Fruit fly (Drosophila melanogaster) whole organism, embryonic: ENCODE measurements around the gene CG42674.

Experiments
- Atf-2 ChIP-seq: fragments of 200-800 bp; sonication (Bioruptor generic); optimal IDR thresholded peaks from 2 replicates; lab custom pipeline; 2016; ENCODE audit warnings: missing biosample characterization, missing genetic modification characterization
- CG10321 ChIP-seq: fragments of 200-800 bp; sonication (Bioruptor generic); IDR thresholded peaks from 2 replicates; pipeline ENCODE4 v1.3.6; 2022; ENCODE audit warnings: missing biosample characterization, missing genetic modification characterization
- CG10543 ChIP-seq: fragments of 200-800 bp; sonication (Bioruptor generic); optimal IDR thresholded peaks from 3 replicates; lab custom pipeline; 2017; ENCODE audit warnings: missing biosample characterization, mild to moderate bottlenecking, missing genetic modification characterization, moderate library complexity
- CG10959 ChIP-seq: fragments of 200-800 bp; sonication (Bioruptor generic); IDR thresholded peaks from 2 replicates; pipeline ENCODE4 v1.3.6; 2022; ENCODE audit warnings: missing biosample characterization, missing genetic modification characterization
- CG10979 ChIP-seq: fragments of 200-800 bp; sonication (Bioruptor generic); optimal IDR thresholded peaks from 2 replicates; lab custom pipeline; 2018; ENCODE audit warnings: missing biosample characterization, mild to moderate bottlenecking, missing genetic modification characterization, moderate library complexity
- CG12104 ChIP-seq: fragments of 200-800 bp; sonication (Bioruptor generic); optimal IDR thresholded peaks from 3 replicates; lab custom pipeline; 2016; ENCODE audit warnings: missing biosample characterization, missing genetic modification characterization
- CG12659 ChIP-seq: fragments of 200-800 bp; sonication (Bioruptor generic); optimal IDR thresholded peaks from 3 replicates; lab custom pipeline; 2017; ENCODE audit warnings: mild to moderate bottlenecking, missing biosample characterization, missing genetic modification reagents, missing genetic modification characterization
- CG12744 ChIP-seq: fragments of 200-800 bp; sonication (Bioruptor generic); optimal IDR thresholded peaks from 2 replicates; lab custom pipeline; 2016; ENCODE audit warnings: missing biosample characterization, missing genetic modification characterization
- CG12769 ChIP-seq: fragments of 200-800 bp; sonication (Bioruptor generic); optimal IDR thresholded peaks from 2 replicates; lab custom pipeline; 2019; ENCODE audit warnings: missing biosample characterization, mild to moderate bottlenecking, missing genetic modification characterization, moderate library complexity
- CG13296 ChIP-seq: fragments of 200-800 bp; sonication (Bioruptor generic); optimal IDR thresholded peaks from 3 replicates; lab custom pipeline; 2018; ENCODE audit warnings: missing biosample characterization, mild to moderate bottlenecking, missing genetic modification characterization
- CG13775 ChIP-seq: fragments of 200-800 bp; sonication (Bioruptor generic); optimal IDR thresholded peaks from 3 replicates; lab custom pipeline; 2017; ENCODE audit warnings: missing biosample characterization, mild to moderate bottlenecking, missing genetic modification characterization
- CG15011 ChIP-seq: fragments of 200-800 bp; sonication (Bioruptor generic); optimal IDR thresholded peaks from 3 replicates; lab custom pipeline; 2018; ENCODE audit warnings: missing biosample characterization, mild to moderate bottlenecking, missing genetic modification characterization
- CG1529 ChIP-seq: fragments of 200-800 bp; sonication (Bioruptor generic); optimal IDR thresholded peaks from 3 replicates; lab custom pipeline; 2018; ENCODE audit warnings: missing biosample characterization, missing genetic modification characterization
- CG1647 ChIP-seq: fragments of 200-800 bp; sonication (Bioruptor generic); optimal IDR thresholded peaks from 3 replicates; lab custom pipeline; 2016; ENCODE audit warnings: missing biosample characterization, missing genetic modification characterization
- CG18476 ChIP-seq: fragments of 200-800 bp; sonication (Bioruptor generic); optimal IDR thresholded peaks from 2 replicates; lab custom pipeline; 2016; ENCODE audit warnings: missing biosample characterization, mild to moderate bottlenecking, missing genetic modification characterization
- CG31388 ChIP-seq: fragments of 200-800 bp; sonication (Bioruptor generic); optimal IDR thresholded peaks from 2 replicates; lab custom pipeline; 2016; ENCODE audit warnings: missing biosample characterization, missing genetic modification characterization
- CG33213 ChIP-seq: fragments of 200-800 bp; sonication (Bioruptor generic); optimal IDR thresholded peaks from 3 replicates; lab custom pipeline; 2016; ENCODE audit warnings: missing biosample characterization, missing genetic modification characterization
- CG34422 ChIP-seq: fragments of 200-800 bp; sonication (Bioruptor generic); IDR thresholded peaks from 3 replicates; pipeline ENCODE4 v1.3.6; 2022; ENCODE audit warnings: missing biosample characterization, missing genetic modification characterization
- CG4360 ChIP-seq: fragments of 200-800 bp; sonication (Bioruptor generic); IDR thresholded peaks from 2 replicates; pipeline ENCODE4 v1.3.6; 2022; ENCODE audit warnings: missing biosample characterization, missing genetic modification characterization
- CG4707 ChIP-seq: fragments of 200-800 bp; sonication (Bioruptor generic); optimal IDR thresholded peaks from 2 replicates; lab custom pipeline; 2018; ENCODE audit warnings: missing biosample characterization, mild to moderate bottlenecking, missing genetic modification characterization, moderate library complexity
- CG5953 ChIP-seq: fragments of 200-800 bp; sonication (Bioruptor generic); IDR thresholded peaks from 2 replicates; pipeline ENCODE4 v1.3.6; 2022; ENCODE audit warnings: missing biosample characterization, missing genetic modification characterization
- Dek ChIP-seq: fragments of 200-800 bp; sonication (Bioruptor generic); optimal IDR thresholded peaks from 3 replicates; lab custom pipeline; 2019; ENCODE audit warnings: missing biosample characterization, mild to moderate bottlenecking, missing genetic modification characterization, moderate library complexity
- Dip2 ChIP-seq: fragments of 200-800 bp; sonication (Bioruptor generic); IDR thresholded peaks from 2 replicates; pipeline ENCODE4 v1.3.6; 2022; ENCODE audit warnings: missing biosample characterization, missing genetic modification characterization
- Hmx ChIP-seq: fragments of 200-800 bp; sonication (Bioruptor generic); optimal IDR thresholded peaks from 2 replicates; lab custom pipeline; 2016; ENCODE audit warnings: missing biosample characterization, missing genetic modification characterization
- Hr78 ChIP-seq, 2 experiments: fragments of 200-800 bp in 1 of 2; fragments of >200 bp in 1 of 2; sonication (Bioruptor generic) in 1 of 2; optimal IDR thresholded peaks; 2 replicates each; lab custom pipeline; 2017 to 2019; ENCODE audit warnings: missing biosample characterization in 2 of 2, missing genetic modification characterization in 2 of 2, mild to moderate bottlenecking in 1 of 2, moderate library complexity in 1 of 2
- Myb ChIP-seq: fragments of 200-800 bp; sonication (Bioruptor generic); optimal IDR thresholded peaks from 2 replicates; lab custom pipeline; 2016; ENCODE audit warnings: missing biosample characterization, missing genetic modification characterization
- Oaz ChIP-seq: fragments of 200-800 bp; sonication (Bioruptor generic); IDR thresholded peaks from 2 replicates; pipeline ENCODE4 v1.3.6; 2022; ENCODE audit warnings: missing biosample characterization, missing genetic modification characterization
- Sry-β ChIP-seq: fragments of 200-800 bp; sonication (Bioruptor generic); optimal IDR thresholded peaks from 2 replicates; lab custom pipeline; 2018; ENCODE audit warnings: missing biosample characterization, mild to moderate bottlenecking, missing genetic modification characterization, moderate library complexity
- Vsx1 ChIP-seq: fragments of 200-800 bp; sonication (Bioruptor generic); optimal IDR thresholded peaks from 2 replicates; lab custom pipeline; 2017; ENCODE audit warnings: missing biosample characterization, mild to moderate bottlenecking, missing genetic modification characterization, missing genetic modification reagents
- Xbp1 ChIP-seq: fragments of 200-800 bp; sonication (Bioruptor generic); optimal IDR thresholded peaks from 3 replicates; lab custom pipeline; 2016; ENCODE audit warnings: missing biosample characterization, mild to moderate bottlenecking, missing genetic modification characterization
- abd-A ChIP-seq: fragments of 200-800 bp; sonication (Bioruptor generic); optimal IDR thresholded peaks from 3 replicates; lab custom pipeline; 2019; ENCODE audit warnings: missing biosample characterization, mild to moderate bottlenecking, missing genetic modification characterization, moderate library complexity
- btn ChIP-seq: fragments of 200-800 bp; sonication (Bioruptor generic); optimal IDR thresholded peaks from 2 replicates; lab custom pipeline; 2016; ENCODE audit warnings: missing biosample characterization, missing genetic modification characterization
- dan ChIP-seq: fragments of 200-800 bp; sonication (Bioruptor generic); IDR thresholded peaks from 2 replicates; pipeline ENCODE4 v1.3.6; 2022; ENCODE audit warnings: missing biosample characterization, missing genetic modification characterization
- dysf ChIP-seq: fragments of 200-800 bp; sonication (Bioruptor generic); IDR thresholded peaks from 3 replicates; pipeline ENCODE4 v1.3.6; 2022; ENCODE audit warnings: missing biosample characterization, missing genetic modification characterization
- exex ChIP-seq: fragments of 200-800 bp; sonication (Bioruptor generic); optimal IDR thresholded peaks from 4 replicates; lab custom pipeline; 2018; ENCODE audit warnings: missing biosample characterization, mild to moderate bottlenecking, missing genetic modification characterization, moderate library complexity
- grn ChIP-seq: fragments of 200-800 bp; sonication (Bioruptor generic); optimal IDR thresholded peaks from 3 replicates; lab custom pipeline; 2017; ENCODE audit warnings: missing biosample characterization, missing genetic modification characterization
- hkb ChIP-seq, 2 experiments: fragments of 200-800 bp in 1 of 2; fragments of >200 bp in 1 of 2; sonication (Bioruptor generic) in 1 of 2; IDR thresholded peaks in 1 of 2; optimal IDR thresholded peaks in 1 of 2; 2 replicates each; pipeline versions ENCODE4 v1.3.6 to Lab custom; 2017 to 2022; ENCODE audit warnings: missing biosample characterization in 1 of 2, missing genetic modification characterization in 1 of 2
- knrl ChIP-seq: fragments of 200-800 bp; sonication (Bioruptor generic); IDR thresholded peaks from 3 replicates; pipeline ENCODE4 v1.3.6; 2022; ENCODE audit warnings: missing biosample characterization, missing genetic modification characterization; ENCODE audit not compliant: partially characterized antibody
- lab ChIP-seq: fragments of 200-800 bp; sonication (Bioruptor generic); optimal IDR thresholded peaks from 3 replicates; lab custom pipeline; 2017; ENCODE audit warnings: missing biosample characterization, missing genetic modification characterization, mild to moderate bottlenecking, moderate library complexity, missing genetic modification reagents
- lola ChIP-seq, 3 experiments: fragments of >200 bp in 2 of 3; fragments of 200-800 bp in 1 of 3; sonication (Bioruptor generic) in 1 of 3; optimal IDR thresholded peaks; 2 replicates each; lab custom pipeline; 2017 to 2019; ENCODE audit warnings: missing biosample characterization in 3 of 3, missing genetic modification characterization in 3 of 3, mild to moderate bottlenecking in 1 of 3, moderate library complexity in 1 of 3
- p53 ChIP-seq: fragments of 200-800 bp; sonication (Bioruptor generic); optimal IDR thresholded peaks from 2 replicates; lab custom pipeline; 2016; ENCODE audit warnings: missing biosample characterization, missing genetic modification characterization
- phol ChIP-seq: fragments of 200-800 bp; sonication (Bioruptor generic); optimal IDR thresholded peaks from 3 replicates; lab custom pipeline; 2018; ENCODE audit warnings: missing biosample characterization, mild to moderate bottlenecking, missing genetic modification characterization, moderate library complexity
- prd ChIP-seq, 3 experiments: fragments of >200 bp in 2 of 3; fragments of 200-800 bp in 1 of 3; sonication (Bioruptor generic) in 1 of 3; optimal IDR thresholded peaks in 2 of 3; IDR thresholded peaks in 1 of 3; 2 replicates in 2 of 3; 3 replicates in 1 of 3; pipeline versions ENCODE4 v1.3.6 to Lab custom; 2017 to 2022; ENCODE audit warnings: missing biosample characterization in 1 of 3, missing genetic modification characterization in 1 of 3
- pzg ChIP-seq: fragments of 200-800 bp; sonication (Bioruptor generic); optimal IDR thresholded peaks from 3 replicates; lab custom pipeline; 2018; ENCODE audit warnings: missing biosample characterization, mild to moderate bottlenecking, missing genetic modification characterization, moderate library complexity
- scrt ChIP-seq: fragments of 200-800 bp; sonication (Bioruptor generic); optimal IDR thresholded peaks from 2 replicates; lab custom pipeline; 2018; ENCODE audit warnings: missing biosample characterization, mild to moderate bottlenecking, missing genetic modification characterization, moderate library complexity
- slbo ChIP-seq: fragments of 200-800 bp; sonication (Bioruptor generic); IDR thresholded peaks from 2 replicates; pipeline ENCODE4 v1.3.6; 2022; ENCODE audit warnings: missing biosample characterization, missing genetic modification characterization
- tio ChIP-seq: fragments of 200-800 bp; sonication (Bioruptor generic); optimal IDR thresholded peaks from 2 replicates; lab custom pipeline; 2017; ENCODE audit warnings: missing biosample characterization, missing genetic modification characterization, inconsistent platforms
- trh ChIP-seq: fragments of 200-800 bp; sonication (Bioruptor generic); optimal IDR thresholded peaks from 2 replicates; lab custom pipeline; 2016; ENCODE audit warnings: missing biosample characterization, missing genetic modification characterization

CG42674 gene

dm6 chr3L:20226153-20226552 is 28.0 kb upstream of the CG42674 start (continued):
- TF ChIP-seq CG1529 (GFP tag; lab: Kevin White, UChicago), result no peak
- TF ChIP-seq dysf (GFP tag; lab: Robert Waterston, UW), result no peak
- no peak for TF ChIP-seq Hr78 (GFP tag; optimal IDR thresholded peaks at IDR 0.05; lab: Kevin White, UChicago)
- TF ChIP-seq prd (optimal IDR thresholded peaks at IDR 0.05; lab: Kevin White, UChicago), result no peak
- no peak for TF ChIP-seq prd (GFP tag; IDR thresholded peaks at IDR 0.05; lab: Robert Waterston, UW)
- no peak for TF ChIP-seq Dek (tag; lab: Kevin White, UChicago)
- no peak for TF ChIP-seq trh
- no peak for TF ChIP-seq tio (GFP tag; lab: Kevin White, UChicago)
- no peak for TF ChIP-seq Xbp1 (GFP tag; lab: Kevin White, UChicago)
- TF ChIP-seq CG34422 (GFP tag; lab: Robert Waterston, UW), result no peak; the same call in 2 of the 3 replicates
- TF ChIP-seq CG10979 (tag; lab: Kevin White, UChicago), result no peak
- no peak for TF ChIP-seq p53 (GFP tag; lab: Kevin White, UChicago)
- no peak for TF ChIP-seq CG13775 (GFP tag; lab: Kevin White, UChicago)
- TF ChIP-seq btn (GFP tag; lab: Kevin White, UChicago), result no peak
- TF ChIP-seq lola (GFP tag; optimal IDR thresholded peaks at IDR 0.05; lab: Kevin White, UChicago), result no peak
- no peak for TF ChIP-seq CG12769 (tag; lab: Kevin White, UChicago)
- TF ChIP-seq hkb (optimal IDR thresholded peaks at IDR 0.05; lab: Kevin White, UChicago), result peak; percentile 23
- no peak for TF ChIP-seq hkb (GFP tag; IDR thresholded peaks at IDR 0.05; lab: Robert Waterston, UW)
- TF ChIP-seq CG10543 (GFP tag; lab: Kevin White, UChicago), result no peak
- TF ChIP-seq CG12659 (GFP tag; lab: Kevin White, UChicago), result peak; percentile 66
- TF ChIP-seq CG4707 (GFP tag; lab: Kevin White, UChicago), result no peak
- TF ChIP-seq CG1647 (GFP tag; lab: Kevin White, UChicago), result no peak
- TF ChIP-seq CG10959 (GFP tag; lab: Robert Waterston, UW), result no peak
- no peak for TF ChIP-seq CG15011 (GFP tag; lab: Kevin White, UChicago)
- TF ChIP-seq Myb (GFP tag; lab: Kevin White, UChicago), result peak; percentile 94
- peak; percentile 72 for TF ChIP-seq pzg (GFP tag; lab: Kevin White, UChicago)
- no peak for TF ChIP-seq CG12104 (GFP tag; lab: Kevin White, UChicago)
- TF ChIP-seq CG12744, result no peak
- peak; percentile 36 for TF ChIP-seq CG33213 (GFP tag; lab: Kevin White, UChicago)
- no peak for TF ChIP-seq CG31388 (GFP tag; lab: Kevin White, UChicago)
- TF ChIP-seq CG5953, result no peak
- TF ChIP-seq CG10321 (GFP tag; lab: Robert Waterston, UW), result no peak

dm6 chr3L:20223398-20223951 is 25.4 kb upstream of the CG42674 start, which contains the start of gene CG17147:
Gene CG17147, plus strand, starts transcription at chr3L:20223932.
- no peak for TF ChIP-seq dan
- TF ChIP-seq slbo (GFP tag; lab: Robert Waterston, UW), result no peak
- no peak for TF ChIP-seq phol (tag; lab: Kevin White, UChicago)
- TF ChIP-seq CG18476, result no peak
- TF ChIP-seq hkb (optimal IDR thresholded peaks at IDR 0.05; lab: Kevin White, UChicago), result no peak
- no peak for TF ChIP-seq hkb (GFP tag; IDR thresholded peaks at IDR 0.05; lab: Robert Waterston, UW)
- no peak for TF ChIP-seq Dip2 (GFP tag; lab: Robert Waterston, UW)
- peak; percentile 97 for TF ChIP-seq exex
- TF ChIP-seq Atf-2 (GFP tag; lab: Kevin White, UChicago), result no peak
- peak; percentile 12 for TF ChIP-seq CG13296 (GFP tag; lab: Kevin White, UChicago)
- TF ChIP-seq Vsx1, result peak; percentile 13
- TF ChIP-seq Sry-β, result no peak
- no peak for TF ChIP-seq Oaz (GFP tag; lab: Robert Waterston, UW)
- TF ChIP-seq grn (GFP tag; lab: Kevin White, UChicago), result peak; percentile 56
- no peak for TF ChIP-seq scrt (GFP tag; lab: Kevin White, UChicago)
- TF ChIP-seq trh, result no peak
- TF ChIP-seq lola (GFP tag; optimal IDR thresholded peaks at IDR 0.05; lab: Kevin White, UChicago), result no peak
- no peak for TF ChIP-seq CG4360 (GFP tag; lab: Robert Waterston, UW)
- TF ChIP-seq Hmx (GFP tag; lab: Kevin White, UChicago), result no peak
- no peak for TF ChIP-seq abd-A (tag; lab: Kevin White, UChicago)
- TF ChIP-seq knrl (GFP tag; lab: Robert Waterston, UW), result no peak
- peak; percentile 16 for TF ChIP-seq lab (GFP tag; lab: Kevin White, UChicago)
